Worm (Caenorhabditis elegans) whole organism, L2 larva: ENCODE measurements around the gene pfn-3.

ENCODE experiments used
- ama-1 ChIP-seq: fragments of 150-350 bp; optimal IDR thresholded peaks from 2 replicates; lab custom pipeline; 2018; ENCODE audit warnings: inconsistent platforms
- blmp-1 ChIP-seq: sonication (generic microtip); optimal IDR thresholded peaks from 2 replicates; lab custom pipeline; 2017; ENCODE audit warnings: missing genetic modification characterization, mild to moderate bottlenecking, missing compliant biosample characterization, antibody characterized with exemption, moderate library complexity; ENCODE audit not compliant: insufficient read depth
- ceh-82 ChIP-seq: fragments of 150-350 bp; optimal IDR thresholded peaks from 2 replicates; lab custom pipeline; 2014; ENCODE audit warnings: missing biosample characterization, missing genetic modification characterization
- elt-1 ChIP-seq: fragments of 150-350 bp; optimal IDR thresholded peaks from 2 replicates; lab custom pipeline; 2014; ENCODE audit warnings: missing biosample characterization, missing genetic modification characterization
- lin-13 ChIP-seq: fragments of 150-350 bp; optimal IDR thresholded peaks from 2 replicates; lab custom pipeline; 2014; ENCODE audit warnings: missing biosample characterization, missing genetic modification reagents, missing genetic modification characterization
- lin-39 ChIP-seq: fragments of 150-350 bp; optimal IDR thresholded peaks from 2 replicates; lab custom pipeline; 2014; ENCODE audit warnings: missing biosample characterization, missing genetic modification reagents, missing genetic modification characterization
- lsy-2 ChIP-seq, 2 experiments: fragments of 150-350 bp in 1 of 2; sonication (generic microtip) in 1 of 2; optimal IDR thresholded peaks; 2 replicates each; lab custom pipeline; 2014 to 2017; ENCODE audit warnings: missing biosample characterization in 2 of 2, missing genetic modification characterization in 2 of 2
- mab-5 ChIP-seq: fragments of 150-350 bp; optimal IDR thresholded peaks from 2 replicates; lab custom pipeline; 2014; ENCODE audit warnings: missing biosample characterization, missing genetic modification characterization
- mdl-1 ChIP-seq, 2 experiments: fragments of 150-350 bp in 1 of 2; sonication (generic microtip) in 1 of 2; optimal IDR thresholded peaks; 2 replicates each; lab custom pipeline; 2017; ENCODE audit warnings: missing biosample characterization in 2 of 2, missing genetic modification characterization in 2 of 2
- nhr-11 ChIP-seq: fragments of 150-350 bp; optimal IDR thresholded peaks from 2 replicates; lab custom pipeline; 2014; ENCODE audit warnings: missing biosample characterization, missing genetic modification characterization
- nhr-12 ChIP-seq: fragments of 150-350 bp; optimal IDR thresholded peaks from 2 replicates; lab custom pipeline; 2014; ENCODE audit warnings: missing biosample characterization, missing genetic modification characterization
- nhr-237 ChIP-seq: fragments of 150-350 bp; optimal IDR thresholded peaks from 2 replicates; lab custom pipeline; 2014; ENCODE audit warnings: missing biosample characterization, missing genetic modification characterization
- unc-62 ChIP-seq: fragments of 150-350 bp; optimal IDR thresholded peaks from 2 replicates; lab custom pipeline; 2014; ENCODE audit warnings: missing biosample characterization, missing genetic modification reagents, missing genetic modification characterization

DNA sequence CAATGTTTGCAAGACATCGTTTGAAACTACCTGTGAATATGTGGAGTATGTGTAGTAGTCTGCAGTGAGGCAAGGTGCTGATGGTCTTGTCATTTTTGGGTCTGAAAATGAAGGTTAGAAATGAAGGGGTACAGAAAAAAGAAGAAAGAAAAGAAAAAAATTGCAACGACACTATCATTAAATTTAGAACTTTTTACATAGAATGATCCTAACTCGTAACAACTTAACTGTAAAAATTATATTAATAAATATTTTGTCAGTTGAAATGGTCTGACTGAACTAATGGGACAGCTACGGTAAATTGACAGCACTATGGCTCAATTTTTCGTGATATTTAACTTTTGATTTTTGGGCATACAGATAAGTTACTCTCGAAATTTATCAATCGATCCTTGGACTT, 38.9 kb upstream of the pfn-3 start, which contains the start of gene C05D9.7:
- TF ChIP-seq unc-62 (GFP tag; lab: Kevin White, UChicago), result no peak
- TF ChIP-seq nhr-11 (tag; lab: Kevin White, UChicago), result no peak
- TF ChIP-seq lsy-2 (tag; optimal IDR thresholded peaks at IDR 0.05; lab: Kevin White, UChicago), result no peak
- no peak for TF ChIP-seq ama-1
- TF ChIP-seq mab-5 (tag; lab: Kevin White, UChicago), result no peak
- no peak for TF ChIP-seq ceh-82 (tag; lab: Kevin White, UChicago)
- TF ChIP-seq lin-13 (GFP tag; lab: Kevin White, UChicago), result no peak
- TF ChIP-seq lin-39 (tag; lab: Kevin White, UChicago), result no peak
- TF ChIP-seq mdl-1 (tag; optimal IDR thresholded peaks at IDR 0.05; lab: Kevin White, UChicago), result no peak
- TF ChIP-seq nhr-12, result no peak
- no peak for TF ChIP-seq nhr-237 (tag; lab: Kevin White, UChicago)
- no peak for TF ChIP-seq blmp-1 (tag; lab: Kevin White, UChicago)
- no peak for TF ChIP-seq elt-1 (tag; lab: Kevin White, UChicago)
